Fruit fly (Drosophila melanogaster) whole organism, pupa: ENCODE measurements around the gene CG7548.

Experiments
- EcR ChIP-seq: fragments of 200-800 bp; sonication (Bioruptor generic); optimal IDR thresholded peaks from 3 replicates; lab custom pipeline; 2019; ENCODE audit warnings: missing biosample characterization, missing genetic modification characterization, mild to moderate bottlenecking, moderate library complexity, missing genetic modification reagents
- Pif1A ChIP-seq: fragments of 200-800 bp; sonication (Bioruptor generic); optimal IDR thresholded peaks from 3 replicates; lab custom pipeline; 2016; ENCODE audit warnings: missing biosample characterization, missing genetic modification characterization

DNA sequence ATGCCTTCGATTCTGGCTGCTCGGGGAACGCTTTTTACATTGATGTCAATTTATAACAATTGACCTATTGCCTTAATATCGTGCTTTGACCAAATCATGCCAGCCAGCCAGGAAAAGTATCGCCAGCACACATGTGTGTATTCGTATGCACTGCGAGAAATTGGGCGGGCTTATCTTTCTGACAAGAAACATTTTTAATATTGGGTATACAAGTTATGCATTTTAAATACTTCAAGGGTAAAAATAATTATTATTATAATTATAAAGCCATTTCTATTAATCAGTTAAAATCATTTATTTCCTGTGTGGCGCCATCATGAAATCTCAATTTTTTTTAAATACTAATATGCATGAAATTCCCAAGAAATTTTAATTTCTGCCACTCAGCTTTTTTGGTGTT, 15.8 kb upstream of the CG7548 start:
- no peak for TF ChIP-seq Pif1A (GFP tag; lab: Kevin White, UChicago)
- no peak for TF ChIP-seq EcR (GFP tag; lab: Kevin White, UChicago)
